Fruit fly (Drosophila melanogaster): ENCODE data around the gene CG32485.

dm6 chr3L:3026421-3026820 lies 23.7 kb upstream of the CG32485 start, which contains the start of gene aly:
- no peak for TF ChIP-seq Xbp1 (GFP tag; optimal IDR thresholded peaks at IDR 0.05)
- TF ChIP-seq Gug (GFP tag; IDR thresholded peaks at IDR 0.05), result no peak
- no peak for TF ChIP-seq MBD-R2 (GFP tag; IDR thresholded peaks at IDR 0.05)
- no peak for TF ChIP-seq kay (GFP tag; optimal IDR thresholded peaks at IDR 0.05)

All from whole organism, embryonic.